Fruit fly (Drosophila melanogaster) whole organism, embryonic: ENCODE measurements around the gene NT1.

Experiments used
- Abd-B ChIP-seq: fragments of 200-800 bp; sonication (Bioruptor generic); optimal IDR thresholded peaks from 2 replicates; lab custom pipeline; 2018; ENCODE audit warnings: missing biosample characterization, mild to moderate bottlenecking, missing genetic modification characterization, moderate library complexity
- Aef1 ChIP-seq: fragments of 200-800 bp; sonication (Bioruptor generic); IDR thresholded peaks from 3 replicates; pipeline ENCODE4 v1.3.6; 2022; ENCODE audit warnings: missing biosample characterization, missing genetic modification characterization
- Asciz ChIP-seq: fragments of 200-800 bp; sonication (Bioruptor generic); optimal IDR thresholded peaks from 2 replicates; lab custom pipeline; 2017; ENCODE audit warnings: missing biosample characterization, mild to moderate bottlenecking, missing genetic modification characterization, missing genetic modification reagents
- BtbVII ChIP-seq: fragments of 200-800 bp; sonication (Bioruptor generic); optimal IDR thresholded peaks from 3 replicates; lab custom pipeline; 2017; ENCODE audit warnings: missing biosample characterization, mild to moderate bottlenecking, missing genetic modification characterization
- Bteb2 ChIP-seq: fragments of 200-800 bp; sonication (Bioruptor generic); optimal IDR thresholded peaks from 2 replicates; lab custom pipeline; 2016; ENCODE audit warnings: missing biosample characterization, missing genetic modification characterization
- C15 ChIP-seq: fragments of 200-800 bp; sonication (Bioruptor generic); IDR thresholded peaks from 3 replicates; pipeline ENCODE4 v1.3.6; 2022; ENCODE audit warnings: missing biosample characterization, missing genetic modification characterization
- CG10267 ChIP-seq: fragments of 200-800 bp; sonication (Bioruptor generic); optimal IDR thresholded peaks from 2 replicates; lab custom pipeline; 2018; ENCODE audit warnings: missing biosample characterization, mild to moderate bottlenecking, missing genetic modification characterization, moderate library complexity
- CG10979 ChIP-seq: fragments of 200-800 bp; sonication (Bioruptor generic); optimal IDR thresholded peaks from 2 replicates; lab custom pipeline; 2018; ENCODE audit warnings: missing biosample characterization, mild to moderate bottlenecking, missing genetic modification characterization, moderate library complexity
- CG11247 ChIP-seq: fragments of 200-800 bp; sonication (Bioruptor generic); IDR thresholded peaks from 2 replicates; pipeline ENCODE4 v1.3.6; 2022; ENCODE audit warnings: missing biosample characterization, missing genetic modification characterization
- CG13296 ChIP-seq: fragments of 200-800 bp; sonication (Bioruptor generic); optimal IDR thresholded peaks from 3 replicates; lab custom pipeline; 2018; ENCODE audit warnings: missing biosample characterization, mild to moderate bottlenecking, missing genetic modification characterization
- CG14710 ChIP-seq: fragments of 200-800 bp; sonication (Bioruptor generic); optimal IDR thresholded peaks from 3 replicates; lab custom pipeline; 2019; ENCODE audit warnings: missing biosample characterization, mild to moderate bottlenecking, missing genetic modification characterization, moderate library complexity
- CG1832 ChIP-seq: fragments of 200-800 bp; sonication (Bioruptor generic); optimal IDR thresholded peaks from 2 replicates; lab custom pipeline; 2017; ENCODE audit warnings: missing biosample characterization, mild to moderate bottlenecking, missing genetic modification characterization, inconsistent platforms
- CG18476 ChIP-seq: fragments of 200-800 bp; sonication (Bioruptor generic); optimal IDR thresholded peaks from 2 replicates; lab custom pipeline; 2016; ENCODE audit warnings: missing biosample characterization, mild to moderate bottlenecking, missing genetic modification characterization
- CG18599 ChIP-seq: fragments of 200-800 bp; sonication (Bioruptor generic); optimal IDR thresholded peaks from 3 replicates; lab custom pipeline; 2017; ENCODE audit warnings: missing biosample characterization, missing genetic modification characterization, mild to moderate bottlenecking, moderate library complexity, missing genetic modification reagents
- CG4424 ChIP-seq: fragments of 200-800 bp; sonication (Bioruptor generic); optimal IDR thresholded peaks from 3 replicates; lab custom pipeline; 2016; ENCODE audit warnings: missing biosample characterization, missing genetic modification characterization
- CG6813 ChIP-seq: fragments of 200-800 bp; sonication (Bioruptor generic); optimal IDR thresholded peaks from 2 replicates; lab custom pipeline; 2017; ENCODE audit warnings: missing biosample characterization, missing genetic modification characterization, mild to moderate bottlenecking, moderate library complexity, missing genetic modification reagents
- CG8281 ChIP-seq: fragments of 200-800 bp; sonication (Bioruptor generic); optimal IDR thresholded peaks from 2 replicates; lab custom pipeline; 2018; ENCODE audit warnings: missing biosample characterization, mild to moderate bottlenecking, missing genetic modification characterization, moderate library complexity
- CTCF ChIP-seq: fragments of 200-800 bp; sonication (Bioruptor generic); optimal IDR thresholded peaks from 2 replicates; lab custom pipeline; 2017; ENCODE audit warnings: missing biosample characterization, mild to moderate bottlenecking, missing genetic modification characterization, moderate library complexity
- Dek ChIP-seq: fragments of 200-800 bp; sonication (Bioruptor generic); optimal IDR thresholded peaks from 3 replicates; lab custom pipeline; 2019; ENCODE audit warnings: missing biosample characterization, mild to moderate bottlenecking, missing genetic modification characterization, moderate library complexity
- Fer3 ChIP-seq: fragments of 200-800 bp; sonication (Bioruptor generic); optimal IDR thresholded peaks from 2 replicates; lab custom pipeline; 2018; ENCODE audit warnings: missing biosample characterization, mild to moderate bottlenecking, missing genetic modification characterization, moderate library complexity
- GATAe ChIP-seq: fragments of 200-800 bp; sonication (Bioruptor generic); conservative IDR thresholded peaks from 2 replicates; pipeline ENCODE4 v1.3.6; 2022; ENCODE audit warnings: missing biosample characterization, missing genetic modification characterization
- HLH54F ChIP-seq: fragments of 200-800 bp; sonication (Bioruptor generic); optimal IDR thresholded peaks from 3 replicates; lab custom pipeline; 2016; ENCODE audit warnings: missing biosample characterization, missing genetic modification characterization
- HmgZ ChIP-seq: fragments of 200-800 bp; sonication (Bioruptor generic); optimal IDR thresholded peaks from 2 replicates; lab custom pipeline; 2018; ENCODE audit warnings: missing biosample characterization, mild to moderate bottlenecking, missing genetic modification characterization
- Hmx ChIP-seq: fragments of 200-800 bp; sonication (Bioruptor generic); optimal IDR thresholded peaks from 2 replicates; lab custom pipeline; 2016; ENCODE audit warnings: missing biosample characterization, missing genetic modification characterization
- Kr ChIP-seq: fragments of 200-800 bp; sonication (Bioruptor generic); optimal IDR thresholded peaks from 2 replicates; lab custom pipeline; 2017; ENCODE audit warnings: missing biosample characterization, mild to moderate bottlenecking, missing genetic modification characterization
- MTF-1 ChIP-seq: fragments of 200-800 bp; sonication (Bioruptor generic); optimal IDR thresholded peaks from 2 replicates; lab custom pipeline; 2018; ENCODE audit warnings: missing biosample characterization, mild to moderate bottlenecking, missing genetic modification characterization, borderline replicate concordance
- Sin3A ChIP-seq: fragments of >200 bp; optimal IDR thresholded peaks from 2 replicates; lab custom pipeline; 2018
- Vsx1 ChIP-seq: fragments of 200-800 bp; sonication (Bioruptor generic); optimal IDR thresholded peaks from 2 replicates; lab custom pipeline; 2017; ENCODE audit warnings: missing biosample characterization, mild to moderate bottlenecking, missing genetic modification characterization, missing genetic modification reagents
- bsh ChIP-seq, 2 experiments: fragments of 200-800 bp; sonication (Bioruptor generic); optimal IDR thresholded peaks; 2 replicates each; lab custom pipeline; 2017 to 2018; ENCODE audit warnings: mild to moderate bottlenecking in 2 of 2, missing biosample characterization in 2 of 2, missing genetic modification characterization in 2 of 2, moderate library complexity in 1 of 2
- da ChIP-seq: fragments of 200-800 bp; sonication (Bioruptor generic); optimal IDR thresholded peaks from 2 replicates; lab custom pipeline; 2016; ENCODE audit warnings: missing biosample characterization, missing genetic modification characterization
- dpn ChIP-seq, 2 experiments: fragments of 200-800 bp; sonication (Bioruptor generic); optimal IDR thresholded peaks; 3 replicates each; lab custom pipeline; 2016; ENCODE audit warnings: missing biosample characterization in 2 of 2, missing genetic modification characterization in 2 of 2
- dysf ChIP-seq: fragments of 200-800 bp; sonication (Bioruptor generic); IDR thresholded peaks from 3 replicates; pipeline ENCODE4 v1.3.6; 2022; ENCODE audit warnings: missing biosample characterization, missing genetic modification characterization
- gcm ChIP-seq: fragments of 200-800 bp; sonication (Bioruptor generic); optimal IDR thresholded peaks from 2 replicates; lab custom pipeline; 2019; ENCODE audit warnings: missing biosample characterization, mild to moderate bottlenecking, missing genetic modification characterization, moderate library complexity
- gem ChIP-seq: fragments of 200-800 bp; sonication (Bioruptor generic); optimal IDR thresholded peaks from 2 replicates; lab custom pipeline; 2019; ENCODE audit warnings: missing biosample characterization, mild to moderate bottlenecking, missing genetic modification characterization, moderate library complexity
- gfzf ChIP-seq: fragments of 200-800 bp; sonication (Bioruptor generic); optimal IDR thresholded peaks from 2 replicates; lab custom pipeline; 2016; ENCODE audit warnings: missing biosample characterization, mild to moderate bottlenecking, missing genetic modification characterization, moderate library complexity
- gt ChIP-seq: fragments of 200-800 bp; sonication (Bioruptor generic); IDR thresholded peaks from 2 replicates; pipeline ENCODE4 v1.3.6; 2022; ENCODE audit warnings: missing biosample characterization, missing genetic modification characterization
- lab ChIP-seq: fragments of 200-800 bp; sonication (Bioruptor generic); optimal IDR thresholded peaks from 3 replicates; lab custom pipeline; 2017; ENCODE audit warnings: missing biosample characterization, missing genetic modification characterization, mild to moderate bottlenecking, moderate library complexity, missing genetic modification reagents
- luna ChIP-seq: fragments of 200-800 bp; sonication (Bioruptor generic); optimal IDR thresholded peaks from 2 replicates; lab custom pipeline; 2016; ENCODE audit warnings: missing biosample characterization, missing genetic modification characterization
- nerfin-1 ChIP-seq: fragments of 200-800 bp; sonication (Bioruptor generic); optimal IDR thresholded peaks from 3 replicates; lab custom pipeline; 2019; ENCODE audit warnings: missing biosample characterization, mild to moderate bottlenecking, missing genetic modification characterization, moderate library complexity
- pan ChIP-seq, 4 experiments: fragments of >200 bp in 3 of 4; fragments of 200-800 bp in 1 of 4; sonication (Bioruptor generic) in 1 of 4; optimal IDR thresholded peaks in 3 of 4; IDR thresholded peaks in 1 of 4; 2 replicates each; pipeline versions ENCODE4 v1.3.6 to Lab custom; 2017 to 2022; ENCODE audit warnings: missing biosample characterization in 2 of 4, missing genetic modification characterization in 2 of 4, mixed read lengths in 1 of 4
- phol ChIP-seq: fragments of 200-800 bp; sonication (Bioruptor generic); optimal IDR thresholded peaks from 3 replicates; lab custom pipeline; 2018; ENCODE audit warnings: missing biosample characterization, mild to moderate bottlenecking, missing genetic modification characterization, moderate library complexity
- psq ChIP-seq: fragments of 200-800 bp; sonication (Bioruptor generic); optimal IDR thresholded peaks from 2 replicates; lab custom pipeline; 2017; ENCODE audit warnings: missing biosample characterization, missing genetic modification characterization
- sens ChIP-seq: fragments of 200-800 bp; sonication (Bioruptor generic); peaks from one replicate; lab custom pipeline; 2016; ENCODE audit warnings: missing biosample characterization, missing genetic modification characterization
- shn ChIP-seq: fragments of 200-800 bp; sonication (Bioruptor generic); optimal IDR thresholded peaks from 3 replicates; lab custom pipeline; 2016; ENCODE audit warnings: missing biosample characterization, missing genetic modification characterization
- slbo ChIP-seq: fragments of 200-800 bp; sonication (Bioruptor generic); IDR thresholded peaks from 2 replicates; pipeline ENCODE4 v1.3.6; 2022; ENCODE audit warnings: missing biosample characterization, missing genetic modification characterization
- tap ChIP-seq: fragments of 200-800 bp; optimal IDR thresholded peaks from 3 replicates; lab custom pipeline; 2019; ENCODE audit warnings: missing biosample characterization, mild to moderate bottlenecking, missing genetic modification characterization, moderate library complexity
- tgo ChIP-seq: fragments of 200-800 bp; sonication (Bioruptor generic); IDR thresholded peaks from 3 replicates; pipeline ENCODE4 v1.3.6; 2022; ENCODE audit warnings: missing biosample characterization, missing genetic modification characterization
- toy ChIP-seq: fragments of 200-800 bp; sonication (Bioruptor generic); IDR thresholded peaks from 2 replicates; pipeline ENCODE4 v1.3.6; 2022; ENCODE audit warnings: missing biosample characterization, missing genetic modification characterization
- twi ChIP-seq: fragments of 200-800 bp; optimal IDR thresholded peaks from 2 replicates; lab custom pipeline; 2019; ENCODE audit warnings: missing biosample characterization, mild to moderate bottlenecking, missing genetic modification characterization, moderate library complexity
- vvl ChIP-seq: fragments of 200-800 bp; sonication (Bioruptor generic); IDR thresholded peaks from 2 replicates; pipeline ENCODE4 v1.3.6; 2022; ENCODE audit warnings: missing biosample characterization, missing genetic modification characterization
- wor ChIP-seq: fragments of 200-800 bp; sonication (Bioruptor generic); IDR thresholded peaks from 2 replicates; pipeline ENCODE4 v1.3.6; 2022; ENCODE audit warnings: missing biosample characterization, missing genetic modification characterization

Gene NT1

DNA sequence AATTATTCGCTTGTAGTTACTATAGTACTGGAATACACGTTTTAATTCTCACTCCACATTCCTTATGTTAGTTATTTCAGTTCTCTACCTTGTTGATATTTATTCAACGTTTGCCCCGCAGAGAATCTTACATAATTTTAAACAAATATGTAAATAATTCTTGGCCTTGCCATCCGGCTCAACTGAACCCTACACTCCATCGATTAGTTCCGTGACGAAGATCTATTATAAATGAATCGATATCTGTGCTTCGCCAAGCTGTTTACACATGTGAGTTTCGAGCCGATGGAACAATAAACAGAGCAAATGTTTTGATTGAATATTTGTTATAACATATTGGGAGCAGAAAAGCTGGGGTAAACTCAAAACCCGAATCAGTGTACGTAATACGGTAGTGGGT lies 13.6 kb upstream of the NT1 start (continued):
- TF ChIP-seq MTF-1 (GFP tag; lab: Kevin White, UChicago) = peak; percentile 55
- no peak for TF ChIP-seq wor (GFP tag; lab: Robert Waterston, UW)
- TF ChIP-seq Hmx (GFP tag; lab: Kevin White, UChicago) = no peak
- TF ChIP-seq HLH54F (GFP tag; lab: Kevin White, UChicago) = no peak
- no peak for TF ChIP-seq da (GFP tag; lab: Kevin White, UChicago)
- no peak for TF ChIP-seq CG8281
- TF ChIP-seq CTCF (GFP tag; lab: Kevin White, UChicago) = no peak
- TF ChIP-seq dysf (GFP tag; lab: Robert Waterston, UW) = peak; percentile 63; the same call in 1 of the 3 replicates
- peak in 1 of 2 experiments; percentile 64 for TF ChIP-seq dpn (GFP tag; optimal IDR thresholded peaks at IDR 0.05; lab: Kevin White, UChicago)
- TF ChIP-seq psq (GFP tag; lab: Kevin White, UChicago) = no peak
- TF ChIP-seq phol = no peak
- no peak for TF ChIP-seq Sin3A
- no peak for TF ChIP-seq Abd-B (GFP tag; lab: Kevin White, UChicago)
- no peak for TF ChIP-seq CG10979 (tag; lab: Kevin White, UChicago)
- TF ChIP-seq CG4424 (GFP tag; lab: Kevin White, UChicago) = no peak
- TF ChIP-seq twi = no peak
- peak; percentile 83 for TF ChIP-seq lab
- no peak for TF ChIP-seq CG10267 (tag; lab: Kevin White, UChicago)
- no peak for TF ChIP-seq gt (GFP tag; lab: Robert Waterston, UW)
- peak; percentile 50; the same call in 1 of the 3 replicates for TF ChIP-seq C15 (GFP tag; lab: Robert Waterston, UW)
- TF ChIP-seq HmgZ = peak; percentile 3
- no peak for TF ChIP-seq bsh (GFP tag; optimal IDR thresholded peaks at IDR 0.05; lab: Kevin White, UChicago)
- TF ChIP-seq tap = no peak
- peak; percentile 51 for TF ChIP-seq CG18599 (GFP tag; lab: Kevin White, UChicago)
- TF ChIP-seq Aef1 (GFP tag; lab: Robert Waterston, UW) = no peak
- 0 out of 2 replicates have a peak, but pooled peaks have one; percentile 24 for TF ChIP-seq toy
- peak; percentile 92 for TF ChIP-seq sens
- no peak for TF ChIP-seq GATAe
- TF ChIP-seq Kr (GFP tag; lab: Kevin White, UChicago) = no peak
- TF ChIP-seq Dek (tag; lab: Kevin White, UChicago) = no peak
- TF ChIP-seq CG1832 = no peak
- no peak for TF ChIP-seq CG14710
- no peak for TF ChIP-seq gcm (GFP tag; lab: Kevin White, UChicago)
- TF ChIP-seq Fer3 (tag; lab: Kevin White, UChicago) = peak; percentile 62
- peak; percentile 15 for TF ChIP-seq Vsx1 (GFP tag; lab: Kevin White, UChicago)
- TF ChIP-seq vvl (GFP tag; lab: Robert Waterston, UW) = no peak
- no peak for TF ChIP-seq CG18476 (GFP tag; lab: Kevin White, UChicago)
- TF ChIP-seq tgo (GFP tag; lab: Robert Waterston, UW) = peak; percentile 26; the same call in 1 of the 3 replicates
- no peak for TF ChIP-seq pan (optimal IDR thresholded peaks at IDR 0.05; lab: Kevin White, UChicago)
- peak in 1 of 2 experiments; percentile 25 for TF ChIP-seq pan (GFP tag; optimal IDR thresholded peaks at IDR 0.05 in 1 of 2, IDR thresholded peaks at IDR 0.05 in 1 of 2)
- no peak for TF ChIP-seq gfzf (GFP tag; lab: Kevin White, UChicago)
- TF ChIP-seq gem (tag; lab: Kevin White, UChicago) = peak; percentile 29
- TF ChIP-seq CG13296 (GFP tag; lab: Kevin White, UChicago) = peak; percentile 38
- TF ChIP-seq CG11247 (GFP tag; lab: Robert Waterston, UW) = 0 out of 2 replicates have a peak, but pooled peaks have one; percentile 5
- peak; percentile 65 for TF ChIP-seq BtbVII (GFP tag; lab: Kevin White, UChicago)
- no peak for TF ChIP-seq shn (GFP tag; lab: Kevin White, UChicago)
- peak; percentile 43 for TF ChIP-seq Asciz (GFP tag; lab: Kevin White, UChicago)
- TF ChIP-seq slbo (GFP tag; lab: Robert Waterston, UW) = no peak
- TF ChIP-seq CG6813 = peak; percentile 62
- peak; percentile 40 for TF ChIP-seq luna (GFP tag; lab: Kevin White, UChicago)
- peak; percentile 27 for TF ChIP-seq Bteb2 (GFP tag; lab: Kevin White, UChicago)
- no peak for TF ChIP-seq nerfin-1 (tag; lab: Kevin White, UChicago)
